Fruit fly (Drosophila melanogaster) whole organism, prepupa: ENCODE data around the gene Blos2.
A peak's percentile ranks its signal among the peaks of the same experiment; 100 is the strongest.

Experiments used
- CG10631 ChIP-seq: fragments of 200-800 bp; sonication (Bioruptor generic); optimal IDR thresholded peaks from 2 replicates; lab custom pipeline; 2016; ENCODE audit warnings: missing biosample characterization, missing genetic modification characterization
- CG11294 ChIP-seq: fragments of 200-800 bp; sonication (Bioruptor generic); IDR thresholded peaks from 2 replicates; pipeline ENCODE4 v1.3.6; 2022; ENCODE audit warnings: missing biosample characterization, missing genetic modification characterization
- CG11902 ChIP-seq: fragments of 200-800 bp; sonication (Bioruptor generic); optimal IDR thresholded peaks from 3 replicates; lab custom pipeline; 2016; ENCODE audit warnings: missing biosample characterization, missing genetic modification characterization
- CG15336 ChIP-seq: fragments of 200-800 bp; sonication (Bioruptor generic); IDR thresholded peaks from 2 replicates; pipeline ENCODE4 v1.3.6; 2022; ENCODE audit warnings: missing biosample characterization, missing genetic modification characterization
- CG1621 ChIP-seq: fragments of 200-800 bp; sonication (Bioruptor generic); optimal IDR thresholded peaks from 3 replicates; lab custom pipeline; 2018; ENCODE audit warnings: missing biosample characterization, mild to moderate bottlenecking, missing genetic modification characterization
- CG16779 ChIP-seq: fragments of 200-800 bp; sonication (Bioruptor generic); optimal IDR thresholded peaks from 3 replicates; lab custom pipeline; 2017; ENCODE audit warnings: missing biosample characterization, mild to moderate bottlenecking, missing genetic modification characterization
- CG3032 ChIP-seq: fragments of 200-800 bp; optimal IDR thresholded peaks from 2 replicates; lab custom pipeline; 2019; ENCODE audit warnings: missing biosample characterization, mild to moderate bottlenecking, missing genetic modification characterization, moderate library complexity
- CG32006 ChIP-seq: fragments of 200-800 bp; sonication (Bioruptor generic); optimal IDR thresholded peaks from 3 replicates; lab custom pipeline; 2017; ENCODE audit warnings: missing biosample characterization, mild to moderate bottlenecking, missing genetic modification characterization
- CG34406 ChIP-seq: fragments of 200-800 bp; sonication (Bioruptor generic); optimal IDR thresholded peaks from 3 replicates; lab custom pipeline; 2016; ENCODE audit warnings: missing biosample characterization, missing genetic modification characterization
- CG3919 ChIP-seq: fragments of 200-800 bp; sonication (Bioruptor generic); optimal IDR thresholded peaks from 3 replicates; lab custom pipeline; 2016; ENCODE audit warnings: missing biosample characterization, missing genetic modification characterization
- CG6163 ChIP-seq: fragments of 200-800 bp; sonication (Bioruptor generic); IDR thresholded peaks from 3 replicates; pipeline ENCODE4 v1.3.6; 2022; ENCODE audit warnings: missing biosample characterization, missing genetic modification characterization
- CG6276 ChIP-seq: fragments of 200-800 bp; sonication (Bioruptor generic); optimal IDR thresholded peaks from 2 replicates; lab custom pipeline; 2017; ENCODE audit warnings: missing biosample characterization, mild to moderate bottlenecking, missing genetic modification characterization
- CG6792 ChIP-seq: fragments of 200-800 bp; sonication (Bioruptor generic); optimal IDR thresholded peaks from 3 replicates; lab custom pipeline; 2016; ENCODE audit warnings: missing biosample characterization, missing genetic modification characterization
- CG6808 ChIP-seq: fragments of 200-800 bp; sonication (Bioruptor generic); optimal IDR thresholded peaks from 3 replicates; lab custom pipeline; 2017; ENCODE audit warnings: missing biosample characterization, missing genetic modification characterization, mild to moderate bottlenecking, moderate library complexity, missing genetic modification reagents
- CG6854 ChIP-seq: fragments of 200-800 bp; sonication (Bioruptor generic); optimal IDR thresholded peaks from 2 replicates; lab custom pipeline; 2017; ENCODE audit warnings: missing biosample characterization, mild to moderate bottlenecking, missing genetic modification characterization
- CG8119 ChIP-seq: fragments of 200-800 bp; sonication (Bioruptor generic); IDR thresholded peaks from 3 replicates; pipeline ENCODE4 v1.3.6; 2022; ENCODE audit warnings: missing biosample characterization, missing genetic modification characterization
- CG8319 ChIP-seq: fragments of 200-800 bp; sonication (Bioruptor generic); optimal IDR thresholded peaks from 3 replicates; lab custom pipeline; 2016; ENCODE audit warnings: missing biosample characterization, missing genetic modification characterization
- CG8632 ChIP-seq: fragments of 200-800 bp; sonication (Bioruptor generic); optimal IDR thresholded peaks from 3 replicates; lab custom pipeline; 2016; ENCODE audit warnings: missing biosample characterization, missing genetic modification characterization
- CG9139 ChIP-seq: fragments of 200-800 bp; sonication (Bioruptor generic); optimal IDR thresholded peaks from 3 replicates; lab custom pipeline; 2017; ENCODE audit warnings: missing biosample characterization, mild to moderate bottlenecking, missing genetic modification characterization
- Eip75B ChIP-seq: fragments of 200-800 bp; sonication (Bioruptor generic); optimal IDR thresholded peaks from 3 replicates; lab custom pipeline; 2016; ENCODE audit warnings: missing biosample characterization, missing genetic modification characterization
- Eip78C ChIP-seq: fragments of 200-800 bp; sonication (Bioruptor generic); peaks from one replicate; lab custom pipeline; 2016; ENCODE audit warnings: missing biosample characterization, missing genetic modification characterization
- Ets96B ChIP-seq: fragments of 200-800 bp; optimal IDR thresholded peaks from 2 replicates; lab custom pipeline; 2019; ENCODE audit warnings: missing biosample characterization, mild to moderate bottlenecking, missing genetic modification characterization, moderate library complexity
- Gug ChIP-seq: fragments of 200-800 bp; sonication (Bioruptor generic); IDR thresholded peaks from 2 replicates; pipeline ENCODE4 v1.3.6; 2022; ENCODE audit warnings: missing biosample characterization, missing genetic modification characterization
- Hr38 ChIP-seq: sonication (Bioruptor generic); optimal IDR thresholded peaks from 2 replicates; lab custom pipeline; 2016; ENCODE audit warnings: missing biosample characterization, missing genetic modification characterization
- Hr39 ChIP-seq: fragments of 200-800 bp; sonication (Bioruptor generic); optimal IDR thresholded peaks from 2 replicates; lab custom pipeline; 2016; ENCODE audit warnings: missing biosample characterization, missing genetic modification characterization
- Lpt ChIP-seq: fragments of 200-800 bp; sonication (Bioruptor generic); optimal IDR thresholded peaks from 3 replicates; lab custom pipeline; 2016; ENCODE audit warnings: missing biosample characterization, missing genetic modification characterization
- Met ChIP-seq: fragments of 200-800 bp; sonication (Bioruptor generic); optimal IDR thresholded peaks from 3 replicates; lab custom pipeline; 2016; ENCODE audit warnings: missing biosample characterization, missing genetic modification characterization
- Sox14 ChIP-seq: fragments of 200-800 bp; sonication (Bioruptor generic); optimal IDR thresholded peaks from 3 replicates; lab custom pipeline; 2016; ENCODE audit warnings: missing biosample characterization, missing genetic modification characterization
- Sox15 ChIP-seq: fragments of 200-800 bp; sonication (Bioruptor generic); optimal IDR thresholded peaks from 3 replicates; lab custom pipeline; 2016; ENCODE audit warnings: missing biosample characterization, missing genetic modification characterization
- achi ChIP-seq: fragments of 200-800 bp; sonication (Bioruptor generic); optimal IDR thresholded peaks from 3 replicates; lab custom pipeline; 2016; ENCODE audit warnings: missing biosample characterization, missing genetic modification characterization
- cyc ChIP-seq: fragments of 200-800 bp; sonication (Bioruptor generic); optimal IDR thresholded peaks from 3 replicates; lab custom pipeline; 2016; ENCODE audit warnings: missing biosample characterization, missing genetic modification characterization
- eg ChIP-seq: fragments of 200-800 bp; sonication (Bioruptor generic); IDR thresholded peaks from 3 replicates; pipeline ENCODE4 v1.3.6; 2022; ENCODE audit warnings: missing biosample characterization, missing genetic modification characterization
- esn ChIP-seq: fragments of 200-800 bp; sonication (Bioruptor generic); optimal IDR thresholded peaks from 2 replicates; lab custom pipeline; 2016; ENCODE audit warnings: missing biosample characterization, mild to moderate bottlenecking, missing genetic modification characterization, moderate library complexity
- fd59A ChIP-seq: fragments of 200-800 bp; sonication (Bioruptor generic); optimal IDR thresholded peaks from 2 replicates; lab custom pipeline; 2017; ENCODE audit warnings: missing biosample characterization, mild to moderate bottlenecking, missing genetic modification characterization, missing genetic modification reagents
- fd85E ChIP-seq: fragments of 200-800 bp; sonication (Bioruptor generic); optimal IDR thresholded peaks from 3 replicates; lab custom pipeline; 2016; ENCODE audit warnings: missing biosample characterization, missing genetic modification characterization
- fkh ChIP-seq: fragments of 200-800 bp; sonication (Bioruptor generic); optimal IDR thresholded peaks from 3 replicates; lab custom pipeline; 2017; ENCODE audit warnings: missing biosample characterization, mild to moderate bottlenecking, missing genetic modification characterization, moderate library complexity
- lz ChIP-seq: fragments of 200-800 bp; sonication (Bioruptor generic); optimal IDR thresholded peaks from 3 replicates; lab custom pipeline; 2016; ENCODE audit warnings: missing biosample characterization, missing genetic modification characterization
- net ChIP-seq: fragments of 200-800 bp; sonication (Bioruptor generic); optimal IDR thresholded peaks from 3 replicates; lab custom pipeline; 2016; ENCODE audit warnings: missing biosample characterization, missing genetic modification characterization
- salr ChIP-seq, 2 experiments: fragments of 200-800 bp; sonication (Bioruptor generic); optimal IDR thresholded peaks; 3 replicates each; lab custom pipeline; 2016 to 2018; ENCODE audit warnings: missing biosample characterization in 2 of 2, missing genetic modification characterization in 2 of 2, mild to moderate bottlenecking in 1 of 2
- spab ChIP-seq: fragments of 200-800 bp; sonication (Bioruptor generic); optimal IDR thresholded peaks from 2 replicates; lab custom pipeline; 2017; ENCODE audit warnings: missing biosample characterization, mild to moderate bottlenecking, missing genetic modification characterization, missing genetic modification reagents
- ss ChIP-seq, 2 experiments: fragments of 200-800 bp; sonication (Bioruptor generic); optimal IDR thresholded peaks; 2 replicates in 1 of 2; 3 replicates in 1 of 2; lab custom pipeline; 2017 to 2018; ENCODE audit warnings: mild to moderate bottlenecking in 2 of 2, missing biosample characterization in 2 of 2, missing genetic modification characterization in 2 of 2, moderate library complexity in 1 of 2
- svp ChIP-seq: fragments of 200-800 bp; sonication (Bioruptor generic); peaks from one replicate; lab custom pipeline; 2016; ENCODE audit warnings: missing biosample characterization, missing genetic modification characterization
- topi ChIP-seq: fragments of 200-800 bp; sonication (Bioruptor generic); optimal IDR thresholded peaks from 3 replicates; lab custom pipeline; 2016; ENCODE audit warnings: missing biosample characterization, missing genetic modification characterization
- vri ChIP-seq: fragments of 200-800 bp; sonication (Bioruptor generic); optimal IDR thresholded peaks from 3 replicates; lab custom pipeline; 2016; ENCODE audit warnings: missing biosample characterization, mild to moderate bottlenecking, missing genetic modification characterization

Gene Blos2

DNA sequence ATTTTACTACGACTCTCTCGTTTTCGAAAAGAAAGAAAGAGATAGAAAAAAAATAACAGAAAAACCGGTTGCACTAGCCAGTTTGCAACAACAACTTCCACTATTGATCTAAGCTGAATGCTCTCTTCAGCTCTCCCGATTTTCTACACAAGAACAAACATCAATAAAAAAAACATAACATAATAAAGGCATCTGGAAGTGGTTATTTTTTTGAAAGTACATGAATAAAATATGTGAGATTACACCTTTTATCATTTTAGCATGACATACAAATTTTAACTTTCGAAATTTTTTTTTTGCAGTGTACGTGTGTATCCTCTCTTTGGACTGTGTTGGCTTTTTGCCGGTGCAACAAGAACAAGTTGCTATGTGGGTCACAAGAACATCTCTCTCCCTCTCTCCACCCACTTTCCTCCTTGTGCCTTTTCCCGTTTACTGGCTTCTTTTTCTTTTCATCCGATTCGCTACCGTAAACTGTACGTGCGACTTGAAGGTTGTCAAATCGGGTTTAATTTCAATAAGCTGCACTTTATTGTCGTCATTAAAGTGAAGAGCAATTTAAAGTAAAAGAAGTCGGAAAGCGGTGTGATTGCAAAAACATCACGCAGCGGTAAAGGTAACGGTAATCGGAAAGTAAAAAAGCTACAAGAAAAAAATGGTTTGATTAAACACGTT, 23.3 kb downstream of the Blos2 start (continued):
- peak; percentile 90 for TF ChIP-seq cyc (GFP tag; lab: Kevin White, UChicago)
- no peak for TF ChIP-seq svp (GFP tag; lab: Kevin White, UChicago)
- peak; percentile 99 for TF ChIP-seq net (GFP tag; lab: Kevin White, UChicago)
- peak; percentile 100 for TF ChIP-seq CG15336 (GFP tag; lab: Robert Waterston, UW)
- TF ChIP-seq Hr38 (GFP tag; lab: Kevin White, UChicago), result peak; percentile 93
- TF ChIP-seq Ets96B (tag; lab: Kevin White, UChicago), result peak; percentile 97
- peak; percentile 94 for TF ChIP-seq CG6792 (GFP tag; lab: Kevin White, UChicago)
- TF ChIP-seq CG6276 (GFP tag; lab: Kevin White, UChicago), result peak; percentile 99
- TF ChIP-seq Sox14 (GFP tag; lab: Kevin White, UChicago), result peak; percentile 98
- TF ChIP-seq eg (GFP tag; lab: Robert Waterston, UW), result peak; percentile 100

DNA sequence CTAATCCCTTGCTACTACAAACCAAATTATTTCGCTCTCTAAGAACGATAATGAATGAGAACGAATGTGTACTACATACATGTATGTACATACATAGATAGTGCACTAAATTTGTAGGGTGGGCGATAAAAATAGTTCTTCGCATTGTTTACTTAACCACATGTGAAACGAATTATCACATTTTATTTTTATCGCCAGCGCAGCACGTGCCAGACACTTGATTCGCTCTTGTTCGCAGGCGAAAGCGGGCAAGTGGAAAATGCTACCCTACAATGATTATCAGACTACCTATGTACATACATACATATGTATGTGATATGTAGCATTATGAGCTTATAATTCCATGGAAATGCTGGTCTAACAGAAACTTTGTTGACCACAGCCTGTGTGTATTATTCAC, 24.4 kb downstream of the Blos2 start:
- TF ChIP-seq cyc (GFP tag; lab: Kevin White, UChicago), result no peak
- TF ChIP-seq CG3919 (GFP tag; lab: Kevin White, UChicago), result no peak
- TF ChIP-seq fkh (GFP tag; lab: Kevin White, UChicago), result peak; percentile 84

DNA sequence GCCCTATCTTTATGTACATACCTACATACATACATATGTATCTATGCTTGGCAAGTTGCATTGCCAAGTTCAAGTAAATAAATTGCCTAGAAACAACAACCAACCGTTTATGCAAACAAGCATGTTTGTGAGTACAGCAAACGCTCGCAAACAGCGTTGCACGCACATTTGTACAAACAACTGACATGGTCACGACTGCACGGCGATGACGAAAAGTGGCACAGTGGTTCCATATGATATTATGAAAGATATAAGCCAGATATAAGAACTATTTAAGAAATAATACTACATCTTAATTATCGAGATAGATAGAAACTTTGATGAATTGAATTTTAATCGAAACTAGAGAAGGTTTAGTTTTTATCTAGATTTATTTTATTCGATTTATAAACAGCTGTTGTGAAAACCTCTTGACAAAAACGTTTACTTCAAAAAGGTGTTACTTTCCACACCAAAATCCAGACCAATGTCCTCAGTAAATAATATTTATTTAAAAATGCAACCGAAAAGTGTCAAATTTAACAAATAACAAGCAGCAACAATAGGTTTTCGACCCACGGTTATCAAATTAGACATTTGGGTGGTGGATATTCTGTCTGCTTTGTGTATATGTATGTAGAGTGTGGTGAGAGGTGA, 28.6 kb downstream of the Blos2 start:
- peak; percentile 8 for TF ChIP-seq Sox15 (GFP tag; lab: Kevin White, UChicago)
- TF ChIP-seq CG11294 (GFP tag; lab: Robert Waterston, UW), result no peak; the same call in 1 of the 2 replicates
- peak; percentile 75 for TF ChIP-seq topi (GFP tag; lab: Kevin White, UChicago)
- peak; percentile 60 for TF ChIP-seq lz (GFP tag; lab: Kevin White, UChicago)
- TF ChIP-seq fd59A (GFP tag; lab: Kevin White, UChicago), result no peak
- peak; percentile 69 for TF ChIP-seq Sox14 (GFP tag; lab: Kevin White, UChicago)
- TF ChIP-seq CG8319, result no peak
- peak; percentile 61 for TF ChIP-seq vri (GFP tag; lab: Kevin White, UChicago)
- no peak for TF ChIP-seq CG11902 (GFP tag; lab: Kevin White, UChicago)
- no peak for TF ChIP-seq Hr38 (GFP tag; lab: Kevin White, UChicago)
- peak; percentile 82 for TF ChIP-seq CG15336 (GFP tag; lab: Robert Waterston, UW)
- peak; percentile 11 for TF ChIP-seq CG3032 (tag; lab: Kevin White, UChicago)
- peak; percentile 3 for TF ChIP-seq CG16779 (tag; lab: Kevin White, UChicago)
- TF ChIP-seq CG8632, result peak; percentile 68
- peak; percentile 78 for TF ChIP-seq Met (GFP tag; lab: Kevin White, UChicago)
- no peak for TF ChIP-seq CG9139
- peak; percentile 42 for TF ChIP-seq cyc (GFP tag; lab: Kevin White, UChicago)
- TF ChIP-seq CG1621, result no peak
- TF ChIP-seq Gug (GFP tag; lab: Robert Waterston, UW), result peak; percentile 58
- peak; percentile 15 for TF ChIP-seq spab
- peak; percentile 81 for TF ChIP-seq esn (GFP tag; lab: Kevin White, UChicago)
- peak; percentile 62 for TF ChIP-seq Hr39 (GFP tag; lab: Kevin White, UChicago)
- peak; percentile 74 for TF ChIP-seq CG6276 (GFP tag; lab: Kevin White, UChicago)
- TF ChIP-seq ss (GFP tag; optimal IDR thresholded peaks at IDR 0.05; lab: Kevin White, UChicago), result peak; percentile 28 to 57
- no peak for TF ChIP-seq CG6808 (GFP tag; lab: Kevin White, UChicago)
- peak; percentile 92 for TF ChIP-seq Eip78C (GFP tag; lab: Kevin White, UChicago)
- peak; percentile 69 for TF ChIP-seq CG34406 (GFP tag; lab: Kevin White, UChicago)
- TF ChIP-seq CG6854 (GFP tag; lab: Kevin White, UChicago), result no peak
- TF ChIP-seq fkh (GFP tag; lab: Kevin White, UChicago), result peak; percentile 92
- no peak for TF ChIP-seq fd85E (GFP tag; lab: Kevin White, UChicago)
- TF ChIP-seq achi (GFP tag; lab: Kevin White, UChicago), result peak; percentile 77
- peak; percentile 84 for TF ChIP-seq net (GFP tag; lab: Kevin White, UChicago)
- peak; percentile 61 for TF ChIP-seq CG10631 (GFP tag; lab: Kevin White, UChicago)
- TF ChIP-seq Lpt (GFP tag; lab: Kevin White, UChicago), result peak; percentile 71
- TF ChIP-seq CG8119 (GFP tag; lab: Robert Waterston, UW), result peak; percentile 79
- peak; percentile 49 for TF ChIP-seq Eip75B (GFP tag; lab: Kevin White, UChicago)
- peak; percentile 90 for TF ChIP-seq CG32006 (GFP tag; lab: Kevin White, UChicago)
- peak in 1 of 2 experiments; percentile 85 for TF ChIP-seq salr (GFP tag; optimal IDR thresholded peaks at IDR 0.05; lab: Kevin White, UChicago)
- TF ChIP-seq CG3919 (GFP tag; lab: Kevin White, UChicago), result peak; percentile 55
- peak; percentile 65; the same call in 1 of the 3 replicates for TF ChIP-seq CG6163 (GFP tag; lab: Robert Waterston, UW)
